Fruit fly (Drosophila melanogaster): ENCODE results near the gene CG3625.

- TF ChIP-seq ttk (optimal IDR thresholded peaks at IDR 0.05) (no peak), insv (optimal IDR thresholded peaks at IDR 0.05) (no peak), Sin3A (optimal IDR thresholded peaks at IDR 0.05) (no peak)
Observed at dm6 chr2L:286421-286820, 5.2 kb downstream of the CG3625 start.
